Worm (Caenorhabditis elegans): ENCODE measurements around the gene cnt-1.

DNA sequence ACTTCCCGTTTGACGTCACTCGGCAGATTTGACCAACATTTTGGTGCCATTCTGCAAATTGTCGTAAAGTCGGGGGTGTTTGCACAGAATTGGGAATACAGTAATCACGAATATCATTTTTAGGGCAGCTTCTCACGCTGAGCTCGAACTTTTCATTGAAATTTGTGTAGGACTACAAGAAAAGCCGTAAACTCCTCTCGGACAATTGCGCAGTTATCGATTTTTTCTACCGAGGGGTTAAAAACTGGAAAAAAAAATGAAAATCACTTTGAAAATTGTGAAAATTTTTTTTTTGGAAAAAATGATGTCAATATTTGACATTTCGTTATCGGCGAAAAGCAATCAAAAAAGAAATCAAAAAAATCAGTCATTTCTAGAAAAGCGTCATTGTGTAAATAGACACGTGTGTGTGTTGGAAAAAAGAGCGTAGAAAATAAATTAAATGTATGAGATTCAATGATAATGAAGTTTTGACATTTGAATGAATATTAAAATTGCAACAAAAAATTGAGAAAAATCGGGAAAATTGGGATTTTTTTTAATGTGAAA lies 60.9 kb downstream of the cnt-1 start, which contains the start of gene Y17G7B.8:
- no peak for TF ChIP-seq nhr-27 (tag; optimal IDR thresholded peaks at IDR 0.05)
- no peak for TF ChIP-seq unc-130 (GFP tag; optimal IDR thresholded peaks at IDR 0.05)
- no peak for TF ChIP-seq akir-1 (GFP tag; optimal IDR thresholded peaks at IDR 0.05)
- TF ChIP-seq egl-18 (GFP tag; IDR thresholded peaks at IDR 0.05) = no peak
- TF ChIP-seq hrde-1 (tag; optimal IDR thresholded peaks at IDR 0.05; ENCODE audit: borderline replicate concordance) = no peak
- TF ChIP-seq attf-5 (GFP tag; optimal IDR thresholded peaks at IDR 0.05) = no peak
- TF ChIP-seq ztf-26 (tag; optimal IDR thresholded peaks at IDR 0.05) = no peak
- no peak for TF ChIP-seq T07F8.4 (tag; optimal IDR thresholded peaks at IDR 0.05)
- no peak for TF ChIP-seq efl-1 (GFP tag; optimal IDR thresholded peaks at IDR 0.05)
- no peak for TF ChIP-seq mes-4 (tag; optimal IDR thresholded peaks at IDR 0.05)

Measured in whole organism, young adult.